Fruit fly (Drosophila melanogaster): ENCODE results near the gene CG34177.

The CG34177 gene

dm6 chr2L:4458119-4459056 is 24.7 kb downstream of the CG34177 start, which contains the start of gene RpL27A (continued):
- TF ChIP-seq CG18476 (GFP tag; optimal IDR thresholded peaks at IDR 0.05) (peak; percentile 17), br (optimal IDR thresholded peaks at IDR 0.05) (no peak), Neu2 (GFP tag; optimal IDR thresholded peaks at IDR 0.05; ENCODE audit: borderline replicate concordance) (no peak), Dp (GFP tag; optimal IDR thresholded peaks at IDR 0.05) (peak; percentile 72), mam (GFP tag; optimal IDR thresholded peaks at IDR 0.05) (peak; percentile 19), CG16813 (GFP tag; IDR thresholded peaks at IDR 0.05; ENCODE audit: partially characterized antibody) (peak; percentile 65), dan (GFP tag; IDR thresholded peaks at IDR 0.05) (no peak), zen2 (GFP tag; IDR thresholded peaks at IDR 0.05; ENCODE audit: partially characterized antibody) (no peak), pfk (GFP tag; optimal IDR thresholded peaks at IDR 0.05) (peak; percentile 78), ewg (GFP tag; optimal IDR thresholded peaks at IDR 0.05) (peak; percentile 69), fd3F (GFP tag; optimal IDR thresholded peaks at IDR 0.05) (peak; percentile 68), Blimp-1 (GFP tag; optimal IDR thresholded peaks at IDR 0.05) (no peak), sd (tag; optimal IDR thresholded peaks at IDR 0.05) (peak; percentile 68), knrl (GFP tag; IDR thresholded peaks at IDR 0.05; ENCODE audit: partially characterized antibody) (peak; percentile 65), CG12236 (GFP tag; optimal IDR thresholded peaks at IDR 0.05) (peak; percentile 64), CG31224 (GFP tag; IDR thresholded peaks at IDR 0.05) (peak; percentile 54; the same call in 1 of the 2 replicates), CG9932 (GFP tag; IDR thresholded peaks at IDR 0.05) (peak; percentile 76), hkb (optimal IDR thresholded peaks at IDR 0.05) (no peak), hkb (GFP tag; IDR thresholded peaks at IDR 0.05) (peak; percentile 81), jing (GFP tag; optimal IDR thresholded peaks at IDR 0.05) (no peak), shn (GFP tag; optimal IDR thresholded peaks at IDR 0.05) (peak; percentile 64), jigr1 (GFP tag; IDR thresholded peaks at IDR 0.05) (0 out of 3 replicates have a peak, but pooled peaks have one; percentile 25), CG13296 (GFP tag; optimal IDR thresholded peaks at IDR 0.05) (peak; percentile 86), sna (GFP tag; IDR thresholded peaks at IDR 0.05; ENCODE audit: partially characterized antibody) (peak; percentile 71), Adf1 (GFP tag; IDR thresholded peaks at IDR 0.05) (no peak; the same call in 1 of the 2 replicates), trh (GFP tag; optimal IDR thresholded peaks at IDR 0.05) (peak; percentile 75), Mad (GFP tag; optimal IDR thresholded peaks at IDR 0.05) (peak; percentile 76), slou (GFP tag; optimal IDR thresholded peaks at IDR 0.05) (peak; percentile 63)

dm6 chr2L:4459543-4459942 is 25.8 kb downstream of the CG34177 start, which contains the start of the genes mRpL27 and CG15435:
TSS of gene mRpL27 (minus strand) at chr2L:4459638.
TSS of gene CG15435 (plus strand) at chr2L:4459729.
- TF ChIP-seq sens (GFP tag) (peak; percentile 67), emc (GFP tag; optimal IDR thresholded peaks at IDR 0.05) (no peak), CG12155 (GFP tag; optimal IDR thresholded peaks at IDR 0.05) (peak; percentile 20), dysf (GFP tag; IDR thresholded peaks at IDR 0.05) (peak; percentile 34; the same call in 1 of the 3 replicates), Dp (GFP tag; optimal IDR thresholded peaks at IDR 0.05) (peak; percentile 13), CG1603 (tag; optimal IDR thresholded peaks at IDR 0.05) (peak; percentile 37), Ravus (GFP tag; IDR thresholded peaks at IDR 0.05) (no peak), Abd-B (GFP tag; optimal IDR thresholded peaks at IDR 0.05) (peak; percentile 10), CG7987 (GFP tag; optimal IDR thresholded peaks at IDR 0.05) (no peak), CG3726 (GFP tag; IDR thresholded peaks at IDR 0.05) (no peak), bsh (GFP tag; optimal IDR thresholded peaks at IDR 0.05) (peak in 1 of 2 experiments; percentile 21), CG14014 (GFP tag; IDR thresholded peaks at IDR 0.05) (no peak), CG7928 (GFP tag; optimal IDR thresholded peaks at IDR 0.05) (no peak), klu (GFP tag; IDR thresholded peaks at IDR 0.05) (peak; percentile 28; the same call in 1 of the 2 replicates), bowl (GFP tag; IDR thresholded peaks at IDR 0.05) (no peak), CG12942 (GFP tag; optimal IDR thresholded peaks at IDR 0.05) (no peak), dpn (GFP tag; optimal IDR thresholded peaks at IDR 0.05) (peak in 1 of 2 experiments; percentile 10), chinmo (GFP tag; IDR thresholded peaks at IDR 0.05; ENCODE audit: partially characterized antibody) (no peak), nmo (GFP tag; optimal IDR thresholded peaks at IDR 0.05) (peak; percentile 78), org-1 (GFP tag; optimal IDR thresholded peaks at IDR 0.05) (no peak), odd (GFP tag; optimal IDR thresholded peaks at IDR 0.05) (no peak), MBD-R2 (GFP tag; IDR thresholded peaks at IDR 0.05) (peak; percentile 71), CG4424 (GFP tag; optimal IDR thresholded peaks at IDR 0.05) (no peak)

All from whole organism, embryonic.